Worm (Caenorhabditis elegans): ENCODE measurements around the gene F55G1.15.

- TF ChIP-seq W03F9.2 (tag; optimal IDR thresholded peaks at IDR 0.05) (no peak), dao-5 (tag; optimal IDR thresholded peaks at IDR 0.05) (no peak)
Observed at ce11 chrIV:7507305-7507704, 6.1 kb upstream of the F55G1.15 start.

Measured in whole organism, L4/young adult.